Worm (Caenorhabditis elegans) whole organism, early embryonic: ENCODE measurements around the gene ptr-24.

Experiments used
- F13C5.2 ChIP-seq: sonication (generic microtip); optimal IDR thresholded peaks from 2 replicates; lab custom pipeline; 2017; ENCODE audit warnings: mild to moderate bottlenecking, missing genetic modification characterization, inconsistent platforms, missing compliant biosample characterization
- ama-1 ChIP-seq: fragments of 150-350 bp; optimal IDR thresholded peaks from 2 replicates; lab custom pipeline; 2014
- ceh-13 ChIP-seq: fragments of 200-800 bp; sonication (Bioruptor generic); optimal IDR thresholded peaks from 2 replicates; lab custom pipeline; 2018; ENCODE audit warnings: mild to moderate bottlenecking, missing genetic modification characterization, missing compliant biosample characterization
- ceh-36 ChIP-seq: sonication (generic microtip); optimal IDR thresholded peaks from 2 replicates; lab custom pipeline; 2016; ENCODE audit warnings: missing genetic modification characterization, inconsistent platforms, missing compliant biosample characterization
- flt-1 ChIP-seq: fragments of 200-800 bp; sonication (Bioruptor generic); IDR thresholded peaks from 2 replicates; pipeline ENCODE4 v1.3.6; 2022; ENCODE audit warnings: missing genetic modification characterization, missing compliant biosample characterization
- hmg-4 ChIP-seq: fragments of 200-800 bp; sonication (Bioruptor generic); optimal IDR thresholded peaks from 2 replicates; lab custom pipeline; 2018; ENCODE audit warnings: mild to moderate bottlenecking, missing genetic modification characterization, missing compliant biosample characterization
- hnd-1 ChIP-seq: sonication (generic microtip); optimal IDR thresholded peaks from 2 replicates; lab custom pipeline; 2016; ENCODE audit warnings: missing genetic modification characterization, missing compliant biosample characterization
- sea-1 ChIP-seq: fragments of 200-800 bp; sonication (Bioruptor generic); conservative IDR thresholded peaks from 2 replicates; pipeline ENCODE4 v1.3.6; 2022; ENCODE audit warnings: missing genetic modification characterization, missing compliant biosample characterization
- tbx-37 ChIP-seq: fragments of 200-800 bp; sonication (Bioruptor generic); conservative IDR thresholded peaks from 2 replicates; pipeline ENCODE4 v1.3.6; 2022; ENCODE audit warnings: missing genetic modification reagents, missing genetic modification characterization, missing compliant biosample characterization

DNA sequence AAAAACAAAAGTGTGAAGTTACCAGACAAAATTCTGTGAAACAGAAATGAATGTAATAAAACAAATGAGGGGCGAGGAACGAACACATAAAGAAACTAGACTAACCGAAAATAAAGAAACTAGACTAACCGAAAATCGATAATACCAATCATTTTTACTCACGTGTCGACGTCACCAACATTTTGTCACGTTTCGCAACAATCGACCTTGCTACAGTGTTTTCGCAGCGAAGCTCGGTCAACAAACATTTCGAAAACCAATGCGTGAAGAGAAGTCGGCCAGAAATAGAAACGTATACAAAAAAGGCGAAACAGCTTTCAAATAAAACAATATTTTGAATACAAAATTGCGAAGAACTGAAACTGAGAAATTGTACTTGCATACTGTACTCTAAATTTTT is 29.1 kb downstream of the ptr-24 start:
- TF ChIP-seq F13C5.2, result no peak
- no peak for TF ChIP-seq ceh-13
- no peak for TF ChIP-seq ama-1
- no peak for TF ChIP-seq sea-1 (GFP tag; lab: Robert Waterston, UW)
- TF ChIP-seq hnd-1, result no peak
- no peak for TF ChIP-seq hmg-4 (GFP tag; lab: Kevin White, UChicago)
- no peak for TF ChIP-seq tbx-37 (GFP tag; lab: Robert Waterston, UW)
- TF ChIP-seq ceh-36 (tag; lab: Kevin White, UChicago), result no peak
- no peak for TF ChIP-seq flt-1 (GFP tag; lab: Robert Waterston, UW)
